Fruit fly (Drosophila melanogaster) whole organism, embryonic: ENCODE measurements around the gene Tpr2.

Experiments
- Bdp1 ChIP-seq: fragments of 200-800 bp; sonication (Bioruptor generic); optimal IDR thresholded peaks from 3 replicates; lab custom pipeline; 2016; ENCODE audit warnings: missing biosample characterization, missing genetic modification characterization
- CG12071 ChIP-seq: fragments of 200-800 bp; sonication (Bioruptor generic); optimal IDR thresholded peaks from 3 replicates; lab custom pipeline; 2018; ENCODE audit warnings: missing biosample characterization, mild to moderate bottlenecking, missing genetic modification characterization
- CG12391 ChIP-seq: fragments of 200-800 bp; sonication (Bioruptor generic); optimal IDR thresholded peaks from 3 replicates; lab custom pipeline; 2018; ENCODE audit warnings: missing biosample characterization, mild to moderate bottlenecking, missing genetic modification characterization, moderate library complexity
- CG13287 ChIP-seq: fragments of 200-800 bp; sonication (Bioruptor generic); IDR thresholded peaks from 2 replicates; pipeline ENCODE4 v1.3.6; 2022; ENCODE audit warnings: missing biosample characterization, missing genetic modification characterization; ENCODE audit not compliant: partially characterized antibody
- CG13296 ChIP-seq: fragments of 200-800 bp; sonication (Bioruptor generic); optimal IDR thresholded peaks from 3 replicates; lab custom pipeline; 2018; ENCODE audit warnings: missing biosample characterization, mild to moderate bottlenecking, missing genetic modification characterization
- CG14050 ChIP-seq: fragments of 200-800 bp; sonication (Bioruptor generic); IDR thresholded peaks from 3 replicates; pipeline ENCODE4 v1.3.6; 2022; ENCODE audit warnings: missing biosample characterization, missing genetic modification characterization
- CG15073 ChIP-seq: fragments of 200-800 bp; sonication (Bioruptor generic); optimal IDR thresholded peaks from 2 replicates; lab custom pipeline; 2016; ENCODE audit warnings: missing biosample characterization, missing genetic modification characterization
- CG1602 ChIP-seq: fragments of 200-800 bp; sonication (Bioruptor generic); optimal IDR thresholded peaks from 3 replicates; lab custom pipeline; 2016; ENCODE audit warnings: missing biosample characterization, missing genetic modification characterization
- CG16813 ChIP-seq: fragments of 200-800 bp; sonication (Bioruptor generic); IDR thresholded peaks from 3 replicates; pipeline ENCODE4 v1.3.6; 2022; ENCODE audit warnings: missing biosample characterization, missing genetic modification characterization; ENCODE audit not compliant: partially characterized antibody
- CG32532 ChIP-seq: fragments of 200-800 bp; sonication (Bioruptor generic); IDR thresholded peaks from 2 replicates; pipeline ENCODE4 v1.3.6; 2022; ENCODE audit warnings: missing biosample characterization, missing genetic modification characterization
- CG32767 ChIP-seq: fragments of 200-800 bp; sonication (Bioruptor generic); IDR thresholded peaks from 2 replicates; pipeline ENCODE4 v1.3.6; 2022; ENCODE audit warnings: missing biosample characterization, missing genetic modification characterization
- CG34422 ChIP-seq: fragments of 200-800 bp; sonication (Bioruptor generic); IDR thresholded peaks from 3 replicates; pipeline ENCODE4 v1.3.6; 2022; ENCODE audit warnings: missing biosample characterization, missing genetic modification characterization
- CG5180 ChIP-seq: fragments of 200-800 bp; sonication (Bioruptor generic); optimal IDR thresholded peaks from 3 replicates; lab custom pipeline; 2017; ENCODE audit warnings: missing biosample characterization, missing genetic modification characterization, mild to moderate bottlenecking, moderate library complexity, missing genetic modification reagents
- CG5953 ChIP-seq: fragments of 200-800 bp; sonication (Bioruptor generic); IDR thresholded peaks from 2 replicates; pipeline ENCODE4 v1.3.6; 2022; ENCODE audit warnings: missing biosample characterization, missing genetic modification characterization
- CG7839 ChIP-seq: fragments of 200-800 bp; sonication (Bioruptor generic); optimal IDR thresholded peaks from 3 replicates; lab custom pipeline; 2018; ENCODE audit warnings: missing biosample characterization, mild to moderate bottlenecking, missing genetic modification characterization, moderate library complexity
- CG8290 ChIP-seq, 3 experiments: fragments of 200-800 bp; sonication (Bioruptor generic); optimal IDR thresholded peaks; 2 replicates each; lab custom pipeline; 2016 to 2019; ENCODE audit warnings: missing biosample characterization in 3 of 3, missing genetic modification characterization in 3 of 3, mild to moderate bottlenecking in 2 of 3, moderate library complexity in 1 of 3
- CG9817 ChIP-seq: fragments of 200-800 bp; sonication (Bioruptor generic); optimal IDR thresholded peaks from 2 replicates; lab custom pipeline; 2018; ENCODE audit warnings: missing biosample characterization, mild to moderate bottlenecking, missing genetic modification characterization, moderate library complexity
- Dll ChIP-seq: fragments of 200-800 bp; sonication (Bioruptor generic); IDR thresholded peaks from 4 replicates; pipeline ENCODE4 v1.3.6; 2022; ENCODE audit warnings: missing biosample characterization, missing genetic modification characterization; ENCODE audit not compliant: partially characterized antibody
- Dref ChIP-seq: fragments of 200-800 bp; sonication (Bioruptor generic); IDR thresholded peaks from 2 replicates; pipeline ENCODE4 v1.3.6; 2022; ENCODE audit warnings: missing biosample characterization, missing genetic modification characterization
- GATAe ChIP-seq: fragments of 200-800 bp; sonication (Bioruptor generic); conservative IDR thresholded peaks from 2 replicates; pipeline ENCODE4 v1.3.6; 2022; ENCODE audit warnings: missing biosample characterization, missing genetic modification characterization
- HmgZ ChIP-seq: fragments of 200-800 bp; sonication (Bioruptor generic); optimal IDR thresholded peaks from 2 replicates; lab custom pipeline; 2018; ENCODE audit warnings: missing biosample characterization, mild to moderate bottlenecking, missing genetic modification characterization
- Hr39 ChIP-seq: fragments of >200 bp; optimal IDR thresholded peaks from 2 replicates; lab custom pipeline; 2017
- Hr78 ChIP-seq, 2 experiments: fragments of 200-800 bp in 1 of 2; fragments of >200 bp in 1 of 2; sonication (Bioruptor generic) in 1 of 2; optimal IDR thresholded peaks; 2 replicates each; lab custom pipeline; 2017 to 2019; ENCODE audit warnings: missing biosample characterization in 2 of 2, missing genetic modification characterization in 2 of 2, mild to moderate bottlenecking in 1 of 2, moderate library complexity in 1 of 2
- Med ChIP-seq: fragments of 200-800 bp; sonication (Bioruptor generic); peaks from one replicate; lab custom pipeline; 2016; ENCODE audit warnings: missing biosample characterization, missing genetic modification characterization, mild to moderate bottlenecking, inconsistent platforms, moderate library complexity
- Sox102F ChIP-seq: fragments of 200-800 bp; sonication (Bioruptor generic); optimal IDR thresholded peaks from 2 replicates; lab custom pipeline; 2018; ENCODE audit warnings: missing biosample characterization, mild to moderate bottlenecking, missing genetic modification characterization, moderate library complexity
- Ssrp ChIP-seq: fragments of 200-800 bp; sonication (Bioruptor generic); optimal IDR thresholded peaks from 2 replicates; lab custom pipeline; 2018; ENCODE audit warnings: missing biosample characterization, mild to moderate bottlenecking, missing genetic modification characterization, moderate library complexity
- Trl ChIP-seq, 3 experiments: fragments of >200 bp in 2 of 3; fragments of 200-800 bp in 1 of 3; sonication (Bioruptor generic) in 1 of 3; optimal IDR thresholded peaks; 2 replicates in 1 of 3; 3 replicates in 2 of 3; lab custom pipeline; 2016 to 2017; ENCODE audit warnings: missing biosample characterization in 1 of 3, missing genetic modification characterization in 1 of 3
- Usf ChIP-seq: fragments of 200-800 bp; sonication (Bioruptor generic); optimal IDR thresholded peaks from 2 replicates; lab custom pipeline; 2017; ENCODE audit warnings: missing genotype, missing biosample characterization, missing genetic modification characterization
- ato ChIP-seq: fragments of 200-800 bp; sonication (Bioruptor generic); IDR thresholded peaks from 2 replicates; pipeline ENCODE4 v1.3.6; 2022; ENCODE audit warnings: missing biosample characterization, missing genetic modification characterization; ENCODE audit not compliant: partially characterized antibody
- bcd ChIP-seq: fragments of 200-800 bp; sonication (Bioruptor generic); optimal IDR thresholded peaks from 2 replicates; lab custom pipeline; 2017; ENCODE audit warnings: missing biosample characterization, mild to moderate bottlenecking, missing genetic modification characterization
- caup ChIP-seq: fragments of 200-800 bp; sonication (Bioruptor generic); optimal IDR thresholded peaks from 3 replicates; lab custom pipeline; 2017; ENCODE audit warnings: missing biosample characterization, mild to moderate bottlenecking, missing genetic modification characterization, moderate library complexity; ENCODE audit not compliant: severe bottlenecking
- fd102C ChIP-seq: fragments of 200-800 bp; sonication (Bioruptor generic); optimal IDR thresholded peaks from 2 replicates; lab custom pipeline; 2018; ENCODE audit warnings: missing biosample characterization, mild to moderate bottlenecking, missing genetic modification characterization, moderate library complexity
- fru ChIP-seq: fragments of >200 bp; optimal IDR thresholded peaks from 2 replicates; lab custom pipeline; 2017
- hbn ChIP-seq: fragments of 200-800 bp; sonication (Bioruptor generic); IDR thresholded peaks from 2 replicates; pipeline ENCODE4 v1.3.6; 2022; ENCODE audit warnings: missing biosample characterization, missing genetic modification characterization; ENCODE audit not compliant: partially characterized antibody
- hkb ChIP-seq, 2 experiments: fragments of 200-800 bp in 1 of 2; fragments of >200 bp in 1 of 2; sonication (Bioruptor generic) in 1 of 2; IDR thresholded peaks in 1 of 2; optimal IDR thresholded peaks in 1 of 2; 2 replicates each; pipeline versions ENCODE4 v1.3.6 to Lab custom; 2017 to 2022; ENCODE audit warnings: missing biosample characterization in 1 of 2, missing genetic modification characterization in 1 of 2
- insv ChIP-seq, 2 experiments: fragments of 200-800 bp; sonication (Bioruptor generic); optimal IDR thresholded peaks; 3 replicates each; lab custom pipeline; 2016 to 2018; ENCODE audit warnings: missing biosample characterization in 2 of 2, missing genetic modification characterization in 2 of 2
- kni ChIP-seq: fragments of 200-800 bp; sonication (Bioruptor generic); optimal IDR thresholded peaks from 3 replicates; lab custom pipeline; 2017; ENCODE audit warnings: mild to moderate bottlenecking, missing biosample characterization, missing genetic modification reagents, missing genetic modification characterization
- lbe ChIP-seq: fragments of 200-800 bp; sonication (Bioruptor generic); optimal IDR thresholded peaks from 2 replicates; lab custom pipeline; 2016; ENCODE audit warnings: missing biosample characterization, mild to moderate bottlenecking, missing genetic modification characterization
- mam ChIP-seq: fragments of 200-800 bp; sonication (Bioruptor generic); optimal IDR thresholded peaks from 3 replicates; lab custom pipeline; 2016; ENCODE audit warnings: missing biosample characterization, missing genetic modification characterization
- mld ChIP-seq: fragments of 200-800 bp; sonication (Bioruptor generic); IDR thresholded peaks from 3 replicates; pipeline ENCODE4 v1.3.6; 2022; ENCODE audit warnings: missing biosample characterization, missing genetic modification characterization; ENCODE audit not compliant: partially characterized antibody
- nom ChIP-seq: fragments of 200-800 bp; sonication (Bioruptor generic); optimal IDR thresholded peaks from 2 replicates; lab custom pipeline; 2017; ENCODE audit warnings: missing biosample characterization, missing genetic modification characterization, mild to moderate bottlenecking, moderate library complexity, missing genetic modification reagents
- pfk ChIP-seq: fragments of 200-800 bp; sonication (Bioruptor generic); optimal IDR thresholded peaks from 2 replicates; lab custom pipeline; 2018; ENCODE audit warnings: missing biosample characterization, mild to moderate bottlenecking, missing genetic modification characterization, moderate library complexity
- salm ChIP-seq: fragments of 200-800 bp; sonication (Bioruptor generic); optimal IDR thresholded peaks from 2 replicates; lab custom pipeline; 2018; ENCODE audit warnings: missing biosample characterization, mild to moderate bottlenecking, missing genetic modification characterization
- shn ChIP-seq: fragments of 200-800 bp; sonication (Bioruptor generic); optimal IDR thresholded peaks from 3 replicates; lab custom pipeline; 2016; ENCODE audit warnings: missing biosample characterization, missing genetic modification characterization
- twi ChIP-seq: fragments of 200-800 bp; optimal IDR thresholded peaks from 2 replicates; lab custom pipeline; 2019; ENCODE audit warnings: missing biosample characterization, mild to moderate bottlenecking, missing genetic modification characterization, moderate library complexity

Gene Tpr2

DNA sequence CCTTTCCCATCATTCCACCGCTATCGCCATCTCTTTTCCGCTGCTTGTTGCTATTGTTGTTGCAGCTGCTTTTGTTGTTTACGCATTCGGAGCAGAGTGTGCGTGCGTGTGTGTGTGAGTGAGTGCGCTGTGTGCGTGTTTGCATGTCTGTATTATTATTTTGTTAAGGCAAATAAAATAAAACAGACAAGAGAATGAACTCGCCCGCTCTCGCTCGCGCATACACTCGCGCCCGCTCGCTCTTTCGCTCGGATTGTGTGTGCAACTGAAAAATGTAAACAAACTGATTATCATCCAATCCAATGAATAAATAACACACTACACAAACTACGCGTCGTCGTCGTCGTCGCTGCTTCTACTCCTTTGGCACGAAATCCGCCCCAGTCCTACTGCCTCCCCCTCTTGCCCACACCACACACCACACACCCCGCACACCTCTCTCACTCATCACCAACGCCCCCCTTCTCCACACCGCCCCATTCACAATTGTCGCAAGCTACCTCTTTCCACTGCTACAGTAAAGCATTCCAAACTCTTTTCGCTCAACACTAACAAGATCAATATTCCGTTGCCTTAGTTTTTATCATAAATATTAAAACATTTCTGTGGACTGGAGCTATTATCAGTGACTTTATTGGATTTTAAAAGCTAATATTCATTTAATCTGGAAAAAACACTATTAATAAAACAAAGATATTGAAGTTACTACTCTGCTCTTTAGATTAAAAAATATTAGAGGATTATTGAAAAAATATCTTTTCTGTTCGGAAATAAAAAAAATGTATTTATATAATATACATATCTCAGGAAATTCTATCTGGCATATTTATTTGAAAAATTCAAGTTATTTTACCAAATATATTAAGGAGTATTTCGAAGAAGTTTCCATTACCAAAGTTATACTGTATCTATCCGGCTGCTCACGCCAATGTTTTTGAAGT is 30.3 kb downstream of the Tpr2 start (continued):
- TF ChIP-seq CG32532, result peak; percentile 39
- no peak for TF ChIP-seq mld (GFP tag; lab: Robert Waterston, UW)
- TF ChIP-seq insv (GFP tag; optimal IDR thresholded peaks at IDR 0.05; lab: Kevin White, UChicago), result peak in 1 of 2 experiments; percentile 75
- peak; percentile 50 for TF ChIP-seq Hr39
- peak; percentile 4 for TF ChIP-seq Usf (GFP tag; lab: Kevin White, UChicago)
- no peak for TF ChIP-seq Dref
- TF ChIP-seq mam (GFP tag; lab: Kevin White, UChicago), result no peak
- peak; percentile 92 for TF ChIP-seq HmgZ (tag; lab: Kevin White, UChicago)
- TF ChIP-seq CG13287, result peak; percentile 36; the same call in 1 of the 2 replicates
- peak; percentile 85 for TF ChIP-seq CG5180 (GFP tag; lab: Kevin White, UChicago)
- TF ChIP-seq fd102C (GFP tag; lab: Kevin White, UChicago), result peak; percentile 95
- peak; percentile 66 for TF ChIP-seq Bdp1 (GFP tag; lab: Kevin White, UChicago)
- TF ChIP-seq hbn, result no peak
- peak; percentile 79; the same call in 2 of the 3 replicates for TF ChIP-seq CG34422 (GFP tag; lab: Robert Waterston, UW)
- TF ChIP-seq CG7839, result peak; percentile 48
- peak; percentile 72 for TF ChIP-seq pfk
- TF ChIP-seq CG8290 (GFP tag; optimal IDR thresholded peaks at IDR 0.05; lab: Kevin White, UChicago), result peak; percentile 75
- peak; percentile 94 for TF ChIP-seq CG8290 (tag; optimal IDR thresholded peaks at IDR 0.05; lab: Kevin White, UChicago)
- peak; percentile 81 for TF ChIP-seq shn (GFP tag; lab: Kevin White, UChicago)
- peak; percentile 23 for TF ChIP-seq Ssrp (tag; lab: Kevin White, UChicago)
- no peak for TF ChIP-seq CG16813 (GFP tag; lab: Robert Waterston, UW)
- TF ChIP-seq CG1602 (GFP tag; lab: Kevin White, UChicago), result peak; percentile 67
- TF ChIP-seq Trl (optimal IDR thresholded peaks at IDR 0.05; lab: Kevin White, UChicago), result peak; percentile 73 to 90
- peak; percentile 92 for TF ChIP-seq Trl (GFP tag; optimal IDR thresholded peaks at IDR 0.05; lab: Kevin White, UChicago)
- peak in 1 of 2 experiments; percentile 83 for TF ChIP-seq Hr78 (GFP tag; optimal IDR thresholded peaks at IDR 0.05; lab: Kevin White, UChicago)
- TF ChIP-seq CG14050 (GFP tag; lab: Robert Waterston, UW), result peak; percentile 31; the same call in 1 of the 3 replicates
- peak; percentile 78 for TF ChIP-seq Sox102F (GFP tag; lab: Kevin White, UChicago)
- TF ChIP-seq nom (GFP tag; lab: Kevin White, UChicago), result peak; percentile 88
- TF ChIP-seq Med (GFP tag; lab: Kevin White, UChicago), result peak; percentile 96
- no peak for TF ChIP-seq hkb (optimal IDR thresholded peaks at IDR 0.05; lab: Kevin White, UChicago)
- peak; percentile 88; the same call in 1 of the 2 replicates for TF ChIP-seq hkb (GFP tag; IDR thresholded peaks at IDR 0.05; lab: Robert Waterston, UW)
- peak; percentile 84 for TF ChIP-seq CG13296 (GFP tag; lab: Kevin White, UChicago)
- TF ChIP-seq bcd (GFP tag; lab: Kevin White, UChicago), result peak; percentile 73
- TF ChIP-seq salm, result peak; percentile 96
- no peak for TF ChIP-seq GATAe (GFP tag; lab: Robert Waterston, UW)
- peak; percentile 90 for TF ChIP-seq caup (GFP tag; lab: Kevin White, UChicago)
- TF ChIP-seq twi (tag; lab: Kevin White, UChicago), result peak; percentile 85
- 0 out of 2 replicates have a peak, but pooled peaks have one; percentile 46 for TF ChIP-seq CG5953 (GFP tag; lab: Robert Waterston, UW)
- peak; percentile 99 for TF ChIP-seq kni (GFP tag; lab: Kevin White, UChicago)
- peak; percentile 66 for TF ChIP-seq CG12391 (tag; lab: Kevin White, UChicago)
- TF ChIP-seq CG32767 (GFP tag; lab: Robert Waterston, UW), result peak; percentile 64; the same call in 1 of the 2 replicates
- peak; percentile 35; the same call in 1 of the 2 replicates for TF ChIP-seq ato (GFP tag; lab: Robert Waterston, UW)
- TF ChIP-seq CG15073 (GFP tag; lab: Kevin White, UChicago), result no peak
- no peak for TF ChIP-seq lbe (GFP tag; lab: Kevin White, UChicago)
- peak; percentile 90 for TF ChIP-seq CG12071 (GFP tag; lab: Kevin White, UChicago)
- peak; percentile 32 for TF ChIP-seq CG9817
- peak; percentile 38; the same call in 2 of the 4 replicates for TF ChIP-seq Dll
- no peak for TF ChIP-seq fru (lab: Kevin White, UChicago)
